Fruit fly (Drosophila melanogaster) whole organism: ENCODE data around the gene CG10919.

Source experiments
- CG8478 ChIP-seq: fragments of >200 bp; optimal IDR thresholded peaks from 2 replicates; lab custom pipeline; 2018; ENCODE audit warnings: inconsistent platforms
- Dll ChIP-seq: fragments of >200 bp; optimal IDR thresholded peaks from 2 replicates; lab custom pipeline; 2017
- EcR ChIP-seq, 2 experiments: fragments of >200 bp; optimal IDR thresholded peaks; 2 replicates each; lab custom pipeline; 2017; ENCODE audit warnings: missing biosample characterization in 2 of 2, missing genetic modification characterization in 2 of 2, missing genetic modification reagents in 2 of 2
- pan ChIP-seq: fragments of >200 bp; optimal IDR thresholded peaks from 2 replicates; lab custom pipeline; 2017
- psq ChIP-seq: fragments of >200 bp; optimal IDR thresholded peaks from 2 replicates; lab custom pipeline; 2017
- usp ChIP-seq: fragments of >200 bp; optimal IDR thresholded peaks from 2 replicates; lab custom pipeline; 2017; ENCODE audit warnings: missing biosample characterization, missing genetic modification characterization, mixed read lengths

CG10919 gene

dm6 chr3R:7790087-7790486 lies 32.2 kb downstream of the CG10919 start, which contains the start of gene CG18746:
CG18746 (minus strand) TSS chr3R:7790187.
- TF ChIP-seq usp (GFP tag; lab: Kevin White, UChicago) (no peak), EcR (GFP tag; optimal IDR thresholded peaks at IDR 0.05; lab: Kevin White, UChicago) (no peak), psq (lab: Kevin White, UChicago) (no peak), Dll (no peak), CG8478 (lab: Kevin White, UChicago) (no peak), pan (no peak)

DNA sequence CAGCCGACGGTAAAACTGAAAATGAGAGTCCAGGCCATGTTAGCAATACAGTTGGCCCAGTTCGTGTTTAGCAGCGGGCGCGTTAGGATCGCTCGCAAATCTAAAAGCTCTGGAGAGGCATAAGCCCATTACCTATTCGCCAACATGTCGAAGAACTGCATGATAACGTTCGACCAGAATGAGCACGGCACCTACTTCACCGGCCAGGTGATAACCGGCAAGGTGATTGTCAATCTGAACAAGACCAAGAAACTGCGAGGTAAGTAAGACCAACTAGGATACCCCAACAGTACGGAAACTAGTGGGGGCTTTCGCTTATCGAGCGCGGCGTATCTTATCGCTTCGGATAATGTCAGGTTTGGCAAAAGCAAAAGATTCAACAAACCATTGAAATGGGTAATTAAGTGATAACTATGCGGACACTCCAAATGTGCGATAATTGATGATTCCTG lies 32.7 kb downstream of the CG10919 start, which contains the start of gene CG10086:
Gene CG10086, plus strand, starts transcription at position 51 of the 452 bp plus-strand sequence.
- TF ChIP-seq CG8478 (lab: Kevin White, UChicago): no peak
- TF ChIP-seq usp (GFP tag; lab: Kevin White, UChicago): no peak
- no peak for TF ChIP-seq EcR (GFP tag; optimal IDR thresholded peaks at IDR 0.05; lab: Kevin White, UChicago)
- TF ChIP-seq Dll: no peak
- TF ChIP-seq psq (lab: Kevin White, UChicago): no peak
- TF ChIP-seq pan: no peak

DNA sequence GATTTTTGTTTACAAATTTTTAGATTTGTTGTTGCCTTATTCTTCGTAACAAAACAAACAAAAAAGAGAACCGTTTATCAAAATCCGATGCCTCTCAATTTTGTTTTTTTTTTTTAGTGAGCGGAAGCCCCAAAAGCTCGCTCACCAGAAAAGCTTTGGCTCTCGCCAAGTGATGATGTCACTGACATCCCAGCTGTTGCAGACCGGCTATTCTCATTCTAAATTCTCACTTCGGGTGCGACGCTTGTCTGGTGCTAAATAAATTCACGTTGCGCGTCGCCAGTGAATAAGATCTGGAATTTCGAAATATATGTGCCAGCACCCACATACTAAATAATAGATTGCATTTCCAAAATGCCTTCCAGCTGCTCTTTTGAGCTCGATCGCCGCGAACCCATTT lies 35.9 kb downstream of the CG10919 start, which contains the start of gene CG2641:
Gene CG2641, plus strand, starts transcription at position 215 of the 400 bp plus-strand sequence.
- TF ChIP-seq Dll (peak; percentile 7), usp (GFP tag; lab: Kevin White, UChicago) (no peak)

DNA sequence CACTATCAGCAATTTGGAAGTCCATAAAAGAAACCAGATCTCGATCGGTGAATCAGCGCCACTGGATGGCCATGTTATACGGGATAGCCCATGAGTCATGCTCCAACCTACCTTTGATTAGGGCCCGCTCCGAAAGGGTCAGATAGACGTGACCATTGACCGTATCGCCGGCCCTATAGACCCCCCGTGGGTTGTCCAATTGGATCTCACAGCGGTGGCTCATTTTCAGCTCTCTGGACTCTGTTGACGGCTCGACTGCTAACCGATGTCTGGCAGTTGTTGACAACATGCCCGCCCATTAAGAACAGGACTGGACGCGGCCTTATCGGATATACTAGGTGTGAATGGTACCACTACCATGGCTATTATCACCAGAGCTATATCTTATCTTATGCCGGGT lies 40.6 kb downstream of the CG10919 start, which contains the start of gene CG18744:
Gene CG18744, minus strand, starts transcription at position 247 of the 400 bp plus-strand sequence.
- TF ChIP-seq pan (no peak), usp (GFP tag; lab: Kevin White, UChicago) (no peak), CG8478 (lab: Kevin White, UChicago) (no peak), psq (lab: Kevin White, UChicago) (no peak), EcR (GFP tag; optimal IDR thresholded peaks at IDR 0.05; lab: Kevin White, UChicago) (no peak), Dll (no peak)

DNA sequence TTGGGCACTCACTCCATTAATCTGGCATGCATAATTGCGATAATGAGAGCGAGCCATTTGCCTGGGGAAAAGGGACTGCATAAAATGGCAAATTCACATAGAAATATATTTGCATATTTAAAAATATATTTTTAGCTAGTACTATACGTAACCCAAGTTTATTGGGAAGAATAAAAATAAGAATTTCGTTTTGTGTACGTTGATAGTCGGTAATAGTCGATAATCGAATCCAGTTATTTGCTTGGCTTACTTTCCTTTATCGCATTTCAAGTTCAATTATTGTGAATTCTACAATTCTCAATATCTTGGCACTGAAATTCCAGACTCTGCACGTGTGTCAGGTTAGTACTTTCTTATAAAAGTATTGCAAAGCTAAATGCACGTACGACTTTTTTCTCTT lies 44.8 kb downstream of the CG10919 start, which contains the start of gene CG3014:
Gene CG3014, minus strand, starts transcription at position 101 of the 400 bp plus-strand sequence.
- no peak for TF ChIP-seq CG8478 (lab: Kevin White, UChicago)
- no peak for TF ChIP-seq EcR (GFP tag; optimal IDR thresholded peaks at IDR 0.05; lab: Kevin White, UChicago)
- TF ChIP-seq Dll: no peak
- no peak for TF ChIP-seq psq (lab: Kevin White, UChicago)
- TF ChIP-seq pan: no peak
- TF ChIP-seq usp (GFP tag; lab: Kevin White, UChicago): no peak

DNA sequence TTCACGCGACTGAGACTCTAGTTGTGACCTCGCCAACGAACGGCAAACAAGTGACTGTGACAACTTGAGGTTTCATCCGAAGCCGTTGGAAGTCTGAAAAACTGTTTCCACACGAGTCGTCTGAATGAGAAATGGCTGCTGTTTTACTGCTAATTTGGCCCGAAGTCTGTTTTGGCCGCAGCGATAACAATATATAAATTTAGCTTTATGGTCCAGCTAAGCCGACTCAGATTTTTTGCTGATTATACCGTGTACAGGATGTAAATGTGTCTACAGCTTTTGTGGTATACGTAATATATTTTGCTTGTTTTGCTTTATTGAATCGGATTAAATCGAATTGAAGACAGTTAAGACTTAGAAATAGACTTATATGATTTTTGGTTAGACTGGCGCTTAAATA lies 46.4 kb downstream of the CG10919 start, which contains the start of gene CG18268:
Gene CG18268, minus strand, starts transcription at position 101 of the 400 bp plus-strand sequence.
- TF ChIP-seq CG8478 (lab: Kevin White, UChicago) (no peak), pan (no peak), Dll (no peak), EcR (GFP tag; optimal IDR thresholded peaks at IDR 0.05; lab: Kevin White, UChicago) (no peak), usp (GFP tag; lab: Kevin White, UChicago) (no peak), psq (lab: Kevin White, UChicago) (no peak)
